Worm (Caenorhabditis elegans) whole organism, L4 larva: ENCODE measurements around the gene emb-27.

Experiments used
- F37D6.2 ChIP-seq: sonication (generic microtip); optimal IDR thresholded peaks from 2 replicates; lab custom pipeline; 2016; ENCODE audit warnings: mild to moderate bottlenecking, missing genetic modification characterization, missing compliant biosample characterization
- ama-1 ChIP-seq: fragments of 150-350 bp; optimal IDR thresholded peaks from 2 replicates; lab custom pipeline; 2014; ENCODE audit warnings: inconsistent platforms, mixed read lengths
- ceh-82 ChIP-seq: sonication (generic microtip); optimal IDR thresholded peaks from 2 replicates; lab custom pipeline; 2017; ENCODE audit warnings: missing biosample characterization, missing genetic modification characterization

DNA sequence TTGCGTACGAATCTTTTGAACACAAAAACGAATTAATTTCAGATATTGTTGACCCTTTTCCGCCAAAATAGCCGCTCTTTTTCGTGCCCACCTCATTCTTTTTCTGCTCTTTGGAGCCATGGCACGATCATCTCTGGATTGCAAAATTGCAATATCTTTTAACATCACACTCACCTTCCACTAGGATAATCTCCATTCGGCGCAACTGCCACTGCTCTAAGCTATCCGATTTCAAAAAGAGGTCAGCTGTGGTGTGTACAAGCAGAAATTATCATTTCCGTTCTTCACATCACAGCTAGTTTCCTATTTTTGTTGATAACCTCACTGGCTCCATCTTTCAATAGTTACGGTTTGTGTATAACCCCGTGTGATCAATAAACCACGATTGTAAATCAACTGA is 35.4 kb downstream of the emb-27 start:
- TF ChIP-seq F37D6.2 = no peak
- TF ChIP-seq ama-1 (lab: Kevin White, UChicago) = no peak
- no peak for TF ChIP-seq ceh-82 (tag; lab: Kevin White, UChicago)
